Worm (Caenorhabditis elegans) whole organism, young adult: ENCODE measurements around the gene nspa-9.

Experiments
- B0261.1 ChIP-seq: sonication (generic microtip); optimal IDR thresholded peaks from 2 replicates; lab custom pipeline; 2016; ENCODE audit warnings: mild to moderate bottlenecking, missing genetic modification characterization, moderate library complexity, missing compliant biosample characterization
- D2030.7 ChIP-seq: fragments of 200-800 bp; sonication (Bioruptor generic); IDR thresholded peaks from 2 replicates; pipeline ENCODE4 v1.3.6; 2022; ENCODE audit warnings: missing genetic modification reagents, missing genetic modification characterization, missing compliant biosample characterization
- F22D6.2 ChIP-seq: sonication (generic microtip); optimal IDR thresholded peaks from 2 replicates; lab custom pipeline; 2016; ENCODE audit warnings: mild to moderate bottlenecking, missing genetic modification characterization, missing compliant biosample characterization
- F23B12.7 ChIP-seq: sonication (generic microtip); optimal IDR thresholded peaks from 2 replicates; lab custom pipeline; 2017; ENCODE audit warnings: missing genetic modification characterization, mild to moderate bottlenecking, missing compliant biosample characterization, antibody characterized with exemption, moderate library complexity; ENCODE audit not compliant: insufficient read depth
- F33H1.4 ChIP-seq: fragments of 200-800 bp; sonication (Bioruptor generic); IDR thresholded peaks from 2 replicates; pipeline ENCODE4 v1.3.6; 2022; ENCODE audit warnings: missing genetic modification reagents, missing genetic modification characterization, missing compliant biosample characterization
- F39B2.1 ChIP-seq: fragments of 200-800 bp; sonication (Bioruptor generic); IDR thresholded peaks from 2 replicates; pipeline ENCODE4 v1.3.6; 2022; ENCODE audit warnings: missing genetic modification reagents, missing genetic modification characterization, missing compliant biosample characterization
- F49E8.2 ChIP-seq: sonication (generic microtip); optimal IDR thresholded peaks from 3 replicates; lab custom pipeline; 2017; ENCODE audit warnings: missing genetic modification characterization, mild to moderate bottlenecking, missing compliant biosample characterization, antibody characterized with exemption, moderate library complexity; ENCODE audit not compliant: insufficient read depth
- F55B11.4 ChIP-seq: sonication (generic microtip); optimal IDR thresholded peaks from 2 replicates; lab custom pipeline; 2016; ENCODE audit warnings: missing compliant biosample characterization, missing genetic modification characterization, borderline replicate concordance; ENCODE audit not compliant: insufficient read depth
- F57C9.4 ChIP-seq: sonication (generic microtip); optimal IDR thresholded peaks from 2 replicates; lab custom pipeline; 2017; ENCODE audit warnings: mild to moderate bottlenecking, missing genetic modification characterization, missing compliant biosample characterization
- K12H6.12 ChIP-seq: fragments of 200-800 bp; sonication (Bioruptor generic); optimal IDR thresholded peaks from 2 replicates; lab custom pipeline; 2018; ENCODE audit warnings: mild to moderate bottlenecking, missing genetic modification characterization, missing compliant biosample characterization
- Y53F4B.3 ChIP-seq: fragments of 200-800 bp; sonication (Bioruptor generic); IDR thresholded peaks from 2 replicates; pipeline ENCODE4 v1.3.6; 2022; ENCODE audit warnings: missing genetic modification reagents, missing genetic modification characterization, missing compliant biosample characterization
- Y56A3A.18 ChIP-seq: fragments of 200-800 bp; sonication (Bioruptor generic); IDR thresholded peaks from 2 replicates; pipeline ENCODE4 v1.3.6; 2022; ENCODE audit warnings: missing genetic modification reagents, missing genetic modification characterization, missing compliant biosample characterization
- Y95B8A.8 ChIP-seq: fragments of 200-800 bp; sonication (Bioruptor generic); IDR thresholded peaks from 2 replicates; pipeline ENCODE4 v1.3.6; 2022; ENCODE audit warnings: missing genetic modification reagents, missing genetic modification characterization, missing compliant biosample characterization
- ZK185.1 ChIP-seq: sonication (generic microtip); optimal IDR thresholded peaks from 2 replicates; lab custom pipeline; 2016; ENCODE audit warnings: mild to moderate bottlenecking, missing genetic modification characterization, missing compliant biosample characterization; ENCODE audit not compliant: poor library complexity, severe bottlenecking
- ama-1 ChIP-seq, 3 experiments: fragments of 150-350 bp in 1 of 3; sonication (generic microtip) in 2 of 3; optimal IDR thresholded peaks; 2 replicates each; lab custom pipeline; 2014 to 2018; ENCODE audit warnings: missing biosample characterization in 2 of 3, missing genetic modification characterization in 2 of 3, missing genetic modification reagents in 2 of 3
- aptf-3 ChIP-seq: fragments of 200-800 bp; sonication (Bioruptor generic); IDR thresholded peaks from 2 replicates; pipeline ENCODE4 v1.3.6; 2022; ENCODE audit warnings: missing genetic modification characterization, missing compliant biosample characterization
- atf-7 ChIP-seq: sonication (generic microtip); optimal IDR thresholded peaks from 2 replicates; lab custom pipeline; 2017; ENCODE audit warnings: mild to moderate bottlenecking, missing genetic modification characterization, missing compliant biosample characterization
- athp-1 ChIP-seq: sonication (generic microtip); optimal IDR thresholded peaks from 2 replicates; lab custom pipeline; 2017; ENCODE audit warnings: mild to moderate bottlenecking, missing genetic modification characterization, missing compliant biosample characterization
- attf-3 ChIP-seq: fragments of 200-800 bp; sonication (Bioruptor generic); conservative IDR thresholded peaks from 2 replicates; pipeline ENCODE4 v1.3.6; 2022; ENCODE audit warnings: missing genetic modification reagents, missing genetic modification characterization, missing compliant biosample characterization
- attf-5 ChIP-seq: fragments of 200-800 bp; sonication (Bioruptor generic); optimal IDR thresholded peaks from 2 replicates; lab custom pipeline; 2018; ENCODE audit warnings: mild to moderate bottlenecking, missing genetic modification characterization, missing compliant biosample characterization
- attf-6 ChIP-seq: fragments of 200-800 bp; sonication (Bioruptor generic); IDR thresholded peaks from 2 replicates; pipeline ENCODE4 v1.3.6; 2022; ENCODE audit warnings: missing genetic modification reagents, missing genetic modification characterization, missing compliant biosample characterization
- ceh-100 ChIP-seq: fragments of 200-800 bp; sonication (Bioruptor generic); IDR thresholded peaks from 2 replicates; pipeline ENCODE4 v1.3.6; 2022; ENCODE audit warnings: missing genetic modification reagents, missing genetic modification characterization, missing compliant biosample characterization
- ceh-40 ChIP-seq: fragments of 200-800 bp; sonication (Bioruptor generic); IDR thresholded peaks from 2 replicates; pipeline ENCODE4 v1.3.6; 2022; ENCODE audit warnings: missing genetic modification characterization, missing compliant biosample characterization
- ceh-79 ChIP-seq: sonication (generic microtip); optimal IDR thresholded peaks from 2 replicates; lab custom pipeline; 2017; ENCODE audit warnings: mild to moderate bottlenecking, missing genetic modification characterization, missing compliant biosample characterization
- dox-1 ChIP-seq: fragments of 200-800 bp; sonication (Bioruptor generic); IDR thresholded peaks from 2 replicates; pipeline ENCODE4 v1.3.6; 2022; ENCODE audit warnings: missing genetic modification reagents, missing genetic modification characterization, missing compliant biosample characterization
- dpff-1 ChIP-seq: sonication (generic microtip); optimal IDR thresholded peaks from 2 replicates; lab custom pipeline; 2017; ENCODE audit warnings: mild to moderate bottlenecking, missing genetic modification characterization, missing compliant biosample characterization
- egl-18 ChIP-seq: fragments of 200-800 bp; sonication (Bioruptor generic); IDR thresholded peaks from 2 replicates; pipeline ENCODE4 v1.3.6; 2022; ENCODE audit warnings: missing genetic modification reagents, missing genetic modification characterization, missing compliant biosample characterization
- egl-44 ChIP-seq: fragments of 200-800 bp; sonication (Bioruptor generic); IDR thresholded peaks from 2 replicates; pipeline ENCODE4 v1.3.6; 2022; ENCODE audit warnings: missing genetic modification reagents, missing genetic modification characterization, missing compliant biosample characterization
- hmg-1.2 ChIP-seq: fragments of 200-800 bp; sonication (Bioruptor generic); IDR thresholded peaks from 2 replicates; pipeline ENCODE4 v1.3.6; 2022; ENCODE audit warnings: missing genetic modification reagents, missing genetic modification characterization, missing compliant biosample characterization
- hrde-1 ChIP-seq: sonication (generic microtip); optimal IDR thresholded peaks from 2 replicates; lab custom pipeline; 2016; ENCODE audit warnings: missing genetic modification characterization, mild to moderate bottlenecking, missing compliant biosample characterization, moderate library complexity, missing genotype, missing genetic modification reagents, borderline replicate concordance
- let-607 ChIP-seq, 2 experiments: fragments of 200-800 bp in 1 of 2; sonication (Bioruptor generic) in 1 of 2; sonication (generic microtip) in 1 of 2; optimal IDR thresholded peaks; 2 replicates each; lab custom pipeline; 2016 to 2018; ENCODE audit warnings: mild to moderate bottlenecking in 2 of 2, missing compliant biosample characterization in 2 of 2, missing genetic modification characterization in 2 of 2, moderate library complexity in 2 of 2, missing genotype in 1 of 2
- lin-40 ChIP-seq: sonication (generic microtip); optimal IDR thresholded peaks from 2 replicates; lab custom pipeline; 2016; ENCODE audit warnings: missing genetic modification characterization, mild to moderate bottlenecking, missing compliant biosample characterization, missing genotype, missing genetic modification reagents
- lir-1 ChIP-seq: fragments of 200-800 bp; sonication (Bioruptor generic); conservative IDR thresholded peaks from 2 replicates; pipeline ENCODE4 v1.3.6; 2022; ENCODE audit warnings: missing genetic modification reagents, missing genetic modification characterization, missing compliant biosample characterization
- lsy-27 ChIP-seq: sonication (generic microtip); optimal IDR thresholded peaks from 2 replicates; lab custom pipeline; 2017; ENCODE audit warnings: missing genetic modification characterization, mild to moderate bottlenecking, missing compliant biosample characterization, antibody characterized with exemption, missing genotype, borderline replicate concordance; ENCODE audit not compliant: insufficient read depth
- madf-8 ChIP-seq: fragments of 200-800 bp; sonication (Bioruptor generic); conservative IDR thresholded peaks from 2 replicates; pipeline ENCODE4 v1.3.6; 2022; ENCODE audit warnings: missing genetic modification reagents, missing genetic modification characterization, missing compliant biosample characterization
- nhr-27 ChIP-seq: fragments of 200-800 bp; sonication (Bioruptor generic); optimal IDR thresholded peaks from 2 replicates; lab custom pipeline; 2018; ENCODE audit warnings: mild to moderate bottlenecking, missing genetic modification characterization, moderate library complexity, missing compliant biosample characterization
- unc-130 ChIP-seq: sonication (generic microtip); optimal IDR thresholded peaks from 2 replicates; lab custom pipeline; 2016; ENCODE audit warnings: missing genetic modification reagents, missing genetic modification characterization, missing compliant biosample characterization
- zim-3 ChIP-seq: sonication (generic microtip); optimal IDR thresholded peaks from 2 replicates; lab custom pipeline; 2017; ENCODE audit warnings: mild to moderate bottlenecking, missing genetic modification characterization, moderate library complexity, missing compliant biosample characterization
- ztf-26 ChIP-seq: sonication (generic microtip); optimal IDR thresholded peaks from 2 replicates; lab custom pipeline; 2017; ENCODE audit warnings: missing genetic modification characterization, missing compliant biosample characterization

The nspa-9 gene

ce11 chrX:11743723-11744122 lies 4.9 kb downstream of the nspa-9 start (continued):
- no peak for TF ChIP-seq let-607 (tag; optimal IDR thresholded peaks at IDR 0.05; lab: Kevin White, UChicago)
- TF ChIP-seq nhr-27 (tag; lab: Kevin White, UChicago), result no peak

ce11 chrX:11745821-11746485 lies 7.1 kb downstream of the nspa-9 start, which contains the start of gene C40H5.2:
Gene C40H5.2, plus strand, starts transcription at chrX:11746076.
- no peak for TF ChIP-seq lin-40
- TF ChIP-seq F22D6.2, result no peak
- TF ChIP-seq atf-7 (tag; lab: Kevin White, UChicago), result no peak
- no peak for TF ChIP-seq B0261.1
- TF ChIP-seq dpff-1 (tag; lab: Kevin White, UChicago), result no peak
- no peak for TF ChIP-seq F57C9.4 (tag; lab: Kevin White, UChicago)
- TF ChIP-seq attf-5, result no peak
- TF ChIP-seq unc-130 (GFP tag; lab: Kevin White, UChicago), result no peak
- TF ChIP-seq lir-1 (GFP tag; lab: Robert Waterston, UW), result no peak
- no peak for TF ChIP-seq F33H1.4 (GFP tag; lab: Robert Waterston, UW)
- TF ChIP-seq athp-1 (tag; lab: Kevin White, UChicago), result no peak
- TF ChIP-seq ceh-100, result no peak
- TF ChIP-seq hmg-1.2 (GFP tag; lab: Robert Waterston, UW), result no peak
- TF ChIP-seq F23B12.7 (tag; lab: Kevin White, UChicago), result no peak
- TF ChIP-seq F39B2.1 (GFP tag; lab: Robert Waterston, UW), result no peak
- no peak for TF ChIP-seq egl-18 (GFP tag; lab: Robert Waterston, UW)
- no peak for TF ChIP-seq K12H6.12 (tag; lab: Kevin White, UChicago)

ce11 chrX:11752289-11752688 lies 13.4 kb downstream of the nspa-9 start:
- no peak for TF ChIP-seq D2030.7
- TF ChIP-seq F49E8.2, result no peak
- no peak for TF ChIP-seq attf-3 (GFP tag; lab: Robert Waterston, UW)
- no peak for TF ChIP-seq aptf-3 (GFP tag; lab: Robert Waterston, UW)
- TF ChIP-seq ZK185.1 (tag; lab: Kevin White, UChicago), result no peak
- TF ChIP-seq F57C9.4 (tag; lab: Kevin White, UChicago), result no peak
- TF ChIP-seq ceh-100, result no peak

ce11 chrX:11753155-11753554 lies 14.3 kb downstream of the nspa-9 start:
- TF ChIP-seq hrde-1 (tag; lab: Kevin White, UChicago), result no peak

- TF ChIP-seq Y95B8A.8 (GFP tag; lab: Robert Waterston, UW), result no peak
- TF ChIP-seq let-607 (tag; optimal IDR thresholded peaks at IDR 0.05; lab: Kevin White, UChicago), result peak; percentile 38 to 66
- no peak for TF ChIP-seq lsy-27 (tag; lab: Kevin White, UChicago)
- peak; percentile 57 for TF ChIP-seq hrde-1 (tag; lab: Kevin White, UChicago)
- TF ChIP-seq zim-3, result no peak
- TF ChIP-seq Y53F4B.3 (GFP tag; lab: Robert Waterston, UW), result peak; percentile 73
- TF ChIP-seq attf-6 (GFP tag; lab: Robert Waterston, UW), result no peak
- TF ChIP-seq dpff-1 (tag; lab: Kevin White, UChicago), result no peak
- TF ChIP-seq ceh-79 (tag; lab: Kevin White, UChicago), result peak; percentile 36
- peak; percentile 80 for TF ChIP-seq egl-44 (GFP tag; lab: Robert Waterston, UW)
- no peak for TF ChIP-seq F55B11.4
- no peak; the same call in 1 of the 2 replicates for TF ChIP-seq dox-1 (GFP tag; lab: Robert Waterston, UW)
- peak; percentile 64 for TF ChIP-seq ztf-26 (tag; lab: Kevin White, UChicago)
- TF ChIP-seq Y56A3A.18 (GFP tag; lab: Robert Waterston, UW), result peak; percentile 92
- TF ChIP-seq lir-1 (GFP tag; lab: Robert Waterston, UW), result no peak
- no peak for TF ChIP-seq ama-1 (optimal IDR thresholded peaks at IDR 0.05; lab: Kevin White, UChicago)
- TF ChIP-seq ama-1 (GFP tag; optimal IDR thresholded peaks at IDR 0.05; lab: Kevin White, UChicago), result peak in 1 of 2 experiments; percentile 81
- no peak for TF ChIP-seq madf-8 (GFP tag; lab: Robert Waterston, UW)
- peak; percentile 73 for TF ChIP-seq ceh-40 (GFP tag; lab: Robert Waterston, UW)
Observed at ce11 chrX:11757666-11758065, 18.8 kb downstream of the nspa-9 start.
